Worm (Caenorhabditis elegans): ENCODE results near the gene marg-1.
A peak's percentile ranks its signal among the peaks of the same experiment; 100 is the strongest.

Gene marg-1

ce11 chrX:3781040-3781439 lies at the start of gene marg-1:
Gene marg-1 (minus strand): TSS chrX:3781140.
- TF ChIP-seq npax-4 (tag; optimal IDR thresholded peaks at IDR 0.05) (no peak), ceh-6 (GFP tag; optimal IDR thresholded peaks at IDR 0.05) (no peak), pros-1 (tag; optimal IDR thresholded peaks at IDR 0.05) (no peak), fax-1 (tag; optimal IDR thresholded peaks at IDR 0.05) (no peak)

- TF ChIP-seq ceh-45 (GFP tag; IDR thresholded peaks at IDR 0.05) = no peak
- no peak for TF ChIP-seq pros-1 (tag; optimal IDR thresholded peaks at IDR 0.05)
- no peak for TF ChIP-seq pax-1 (tag; optimal IDR thresholded peaks at IDR 0.05)
- TF ChIP-seq elt-2 (tag; optimal IDR thresholded peaks at IDR 0.05) = peak; percentile 55
- TF ChIP-seq hlh-8 (tag; optimal IDR thresholded peaks at IDR 0.05) = no peak
Observed at ce11 chrX:3829605-3830004, 48.7 kb upstream of the marg-1 start.

- TF ChIP-seq Y22D7AL.16 (tag; optimal IDR thresholded peaks at IDR 0.05) (no peak), ahr-1 (tag; optimal IDR thresholded peaks at IDR 0.05) (no peak), pros-1 (tag; optimal IDR thresholded peaks at IDR 0.05) (no peak), ceh-22 (tag; optimal IDR thresholded peaks at IDR 0.05) (no peak), C08G9.2 (tag; optimal IDR thresholded peaks at IDR 0.05) (no peak), ceh-31 (tag; optimal IDR thresholded peaks at IDR 0.05) (no peak), tbx-2 (tag; optimal IDR thresholded peaks at IDR 0.05) (no peak), ceh-34 (tag; optimal IDR thresholded peaks at IDR 0.05) (no peak), fax-1 (tag; optimal IDR thresholded peaks at IDR 0.05) (no peak), sox-2 (GFP tag; IDR thresholded peaks at IDR 0.05) (no peak), gmeb-2 (tag; optimal IDR thresholded peaks at IDR 0.05) (no peak), ceh-45 (GFP tag; IDR thresholded peaks at IDR 0.05) (no peak), nfya-1 (tag; optimal IDR thresholded peaks at IDR 0.05) (no peak), K09A11.1 (tag; optimal IDR thresholded peaks at IDR 0.05; ENCODE audit: insufficient read depth) (no peak)
Observed at ce11 chrX:3828598-3829204, 47.8 kb upstream of the marg-1 start.

- TF ChIP-seq fax-1 (tag; optimal IDR thresholded peaks at IDR 0.05) = no peak
Observed at ce11 chrX:3827311-3827710, 46.4 kb upstream of the marg-1 start.

ce11 chrX:3826863-3827262 lies 45.9 kb upstream of the marg-1 start, which contains the start of gene fkh-9:
Gene fkh-9 (minus strand): TSS chrX:3826963.
- TF ChIP-seq hlh-8 (tag; optimal IDR thresholded peaks at IDR 0.05) (no peak), hlh-13 (GFP tag; optimal IDR thresholded peaks at IDR 0.05) (no peak), sox-2 (GFP tag; IDR thresholded peaks at IDR 0.05) (no peak), ceh-14 (tag; optimal IDR thresholded peaks at IDR 0.05) (no peak), lim-6 (tag; optimal IDR thresholded peaks at IDR 0.05) (no peak), ttx-3 (tag; optimal IDR thresholded peaks at IDR 0.05) (no peak), unc-55 (GFP tag; optimal IDR thresholded peaks at IDR 0.05) (no peak), C38D4.7 (GFP tag; optimal IDR thresholded peaks at IDR 0.05) (no peak), zip-5 (tag; optimal IDR thresholded peaks at IDR 0.05) (no peak), ahr-1 (tag; optimal IDR thresholded peaks at IDR 0.05) (no peak), ceh-6 (GFP tag; optimal IDR thresholded peaks at IDR 0.05) (no peak), K02D7.2 (tag; optimal IDR thresholded peaks at IDR 0.05) (no peak), rnt-1 (tag; optimal IDR thresholded peaks at IDR 0.05) (no peak), F13H6.1 (tag; optimal IDR thresholded peaks at IDR 0.05) (no peak), npax-4 (tag; optimal IDR thresholded peaks at IDR 0.05) (no peak)

- TF ChIP-seq dmd-4 (tag; optimal IDR thresholded peaks at IDR 0.05; ENCODE audit: borderline replicate concordance) = peak; percentile 8
- no peak for TF ChIP-seq ceh-9 (tag; optimal IDR thresholded peaks at IDR 0.05)
- no peak for TF ChIP-seq fkh-6 (tag; optimal IDR thresholded peaks at IDR 0.05)
- TF ChIP-seq F13H6.1 (tag; optimal IDR thresholded peaks at IDR 0.05) = no peak
- no peak for TF ChIP-seq unc-55 (GFP tag; optimal IDR thresholded peaks at IDR 0.05)
- TF ChIP-seq ceh-45 (GFP tag; IDR thresholded peaks at IDR 0.05) = no peak
- TF ChIP-seq nhr-11 (tag; optimal IDR thresholded peaks at IDR 0.05) = no peak
Observed at ce11 chrX:3826172-3826571, 45.2 kb upstream of the marg-1 start.

Measured in whole organism, late embryonic.